Fruit fly (Drosophila melanogaster) whole organism, embryonic: Measurements from ENCODE around the gene CG45049.

ENCODE experiments used
- Antp ChIP-seq: fragments of 200-800 bp; sonication (Bioruptor generic); optimal IDR thresholded peaks from 3 replicates; lab custom pipeline; 2016; ENCODE audit warnings: missing biosample characterization, missing genetic modification characterization
- BtbVII ChIP-seq: fragments of 200-800 bp; sonication (Bioruptor generic); optimal IDR thresholded peaks from 3 replicates; lab custom pipeline; 2017; ENCODE audit warnings: missing biosample characterization, mild to moderate bottlenecking, missing genetic modification characterization
- CG1024 ChIP-seq: fragments of 200-800 bp; sonication (Bioruptor generic); IDR thresholded peaks from 2 replicates; pipeline ENCODE4 v1.3.6; 2022; ENCODE audit warnings: missing biosample characterization, missing genetic modification characterization
- CG11504 ChIP-seq: fragments of 200-800 bp; sonication (Bioruptor generic); optimal IDR thresholded peaks from 3 replicates; lab custom pipeline; 2019; ENCODE audit warnings: missing biosample characterization, mild to moderate bottlenecking, missing genetic modification characterization, moderate library complexity
- CG12071 ChIP-seq: fragments of 200-800 bp; sonication (Bioruptor generic); optimal IDR thresholded peaks from 3 replicates; lab custom pipeline; 2018; ENCODE audit warnings: missing biosample characterization, mild to moderate bottlenecking, missing genetic modification characterization
- CG12219 ChIP-seq: fragments of 200-800 bp; sonication (Bioruptor generic); optimal IDR thresholded peaks from 3 replicates; lab custom pipeline; 2018; ENCODE audit warnings: missing biosample characterization, mild to moderate bottlenecking, missing genetic modification characterization
- CG14710 ChIP-seq: fragments of 200-800 bp; sonication (Bioruptor generic); optimal IDR thresholded peaks from 3 replicates; lab custom pipeline; 2019; ENCODE audit warnings: missing biosample characterization, mild to moderate bottlenecking, missing genetic modification characterization, moderate library complexity
- CG15073 ChIP-seq: fragments of 200-800 bp; sonication (Bioruptor generic); optimal IDR thresholded peaks from 2 replicates; lab custom pipeline; 2016; ENCODE audit warnings: missing biosample characterization, missing genetic modification characterization
- CG1602 ChIP-seq: fragments of 200-800 bp; sonication (Bioruptor generic); optimal IDR thresholded peaks from 3 replicates; lab custom pipeline; 2016; ENCODE audit warnings: missing biosample characterization, missing genetic modification characterization
- CG2120 ChIP-seq: fragments of 200-800 bp; sonication (Bioruptor generic); optimal IDR thresholded peaks from 3 replicates; lab custom pipeline; 2016; ENCODE audit warnings: missing biosample characterization, missing genetic modification characterization
- CG33213 ChIP-seq: fragments of 200-800 bp; sonication (Bioruptor generic); optimal IDR thresholded peaks from 3 replicates; lab custom pipeline; 2016; ENCODE audit warnings: missing biosample characterization, missing genetic modification characterization
- CG3995 ChIP-seq: fragments of 200-800 bp; sonication (Bioruptor generic); optimal IDR thresholded peaks from 3 replicates; lab custom pipeline; 2016; ENCODE audit warnings: missing biosample characterization, missing genetic modification characterization
- CG6272 ChIP-seq: fragments of 200-800 bp; sonication (Bioruptor generic); IDR thresholded peaks from 2 replicates; pipeline ENCODE4 v1.3.6; 2022; ENCODE audit warnings: missing biosample characterization, missing genetic modification characterization
- CG6765 ChIP-seq: fragments of 200-800 bp; sonication (Bioruptor generic); optimal IDR thresholded peaks from 3 replicates; lab custom pipeline; 2017; ENCODE audit warnings: missing biosample characterization, mild to moderate bottlenecking, missing genetic modification characterization
- CG8281 ChIP-seq: fragments of 200-800 bp; sonication (Bioruptor generic); optimal IDR thresholded peaks from 2 replicates; lab custom pipeline; 2018; ENCODE audit warnings: missing biosample characterization, mild to moderate bottlenecking, missing genetic modification characterization, moderate library complexity
- CG8924 ChIP-seq: fragments of 200-800 bp; optimal IDR thresholded peaks from 3 replicates; lab custom pipeline; 2019; ENCODE audit warnings: missing biosample characterization, mild to moderate bottlenecking, missing genetic modification characterization, moderate library complexity
- CG9437 ChIP-seq: fragments of 200-800 bp; sonication (Bioruptor generic); optimal IDR thresholded peaks from 2 replicates; lab custom pipeline; 2018; ENCODE audit warnings: missing biosample characterization, mild to moderate bottlenecking, missing genetic modification characterization
- CTCF ChIP-seq: fragments of 200-800 bp; sonication (Bioruptor generic); optimal IDR thresholded peaks from 2 replicates; lab custom pipeline; 2017; ENCODE audit warnings: missing biosample characterization, mild to moderate bottlenecking, missing genetic modification characterization, moderate library complexity
- Ets65A ChIP-seq: fragments of 200-800 bp; sonication (Bioruptor generic); peaks from one replicate; lab custom pipeline; 2016; ENCODE audit warnings: missing biosample characterization, missing genetic modification characterization
- Ets97D ChIP-seq: fragments of 200-800 bp; sonication (Bioruptor generic); optimal IDR thresholded peaks from 3 replicates; lab custom pipeline; 2016; ENCODE audit warnings: missing biosample characterization, missing genetic modification characterization
- Fer2 ChIP-seq: fragments of 200-800 bp; sonication (Bioruptor generic); optimal IDR thresholded peaks from 2 replicates; lab custom pipeline; 2018; ENCODE audit warnings: missing biosample characterization, mild to moderate bottlenecking, missing genetic modification characterization, moderate library complexity
- H15 ChIP-seq: fragments of 200-800 bp; sonication (Bioruptor generic); IDR thresholded peaks from 3 replicates; pipeline ENCODE4 v1.3.6; 2022; ENCODE audit warnings: missing biosample characterization, missing genetic modification characterization
- HHEX ChIP-seq: fragments of 200-800 bp; sonication (Bioruptor generic); optimal IDR thresholded peaks from 3 replicates; lab custom pipeline; 2017; ENCODE audit warnings: missing biosample characterization, mild to moderate bottlenecking, missing genetic modification characterization, missing genetic modification reagents
- HLH54F ChIP-seq: fragments of 200-800 bp; sonication (Bioruptor generic); optimal IDR thresholded peaks from 3 replicates; lab custom pipeline; 2016; ENCODE audit warnings: missing biosample characterization, missing genetic modification characterization
- Max ChIP-seq: fragments of 200-800 bp; sonication (Bioruptor generic); optimal IDR thresholded peaks from 2 replicates; lab custom pipeline; 2016; ENCODE audit warnings: missing biosample characterization, mild to moderate bottlenecking, missing genetic modification characterization
- NC2β ChIP-seq: fragments of 200-800 bp; sonication (Bioruptor generic); optimal IDR thresholded peaks from 2 replicates; lab custom pipeline; 2016; ENCODE audit warnings: missing biosample characterization, missing genetic modification characterization
- Nf-YA ChIP-seq: fragments of 200-800 bp; sonication (Bioruptor generic); IDR thresholded peaks from 2 replicates; pipeline ENCODE4 v1.3.6; 2022; ENCODE audit warnings: missing biosample characterization, missing genetic modification characterization
- PHDP ChIP-seq: fragments of 200-800 bp; sonication (Bioruptor generic); optimal IDR thresholded peaks from 3 replicates; lab custom pipeline; 2018; ENCODE audit warnings: missing biosample characterization, mild to moderate bottlenecking, missing genetic modification characterization, moderate library complexity
- Tbp ChIP-seq: fragments of >200 bp; optimal IDR thresholded peaks from 2 replicates; lab custom pipeline; 2018; ENCODE audit warnings: missing biosample characterization, missing genetic modification characterization
- Trl ChIP-seq, 3 experiments: fragments of >200 bp in 2 of 3; fragments of 200-800 bp in 1 of 3; sonication (Bioruptor generic) in 1 of 3; optimal IDR thresholded peaks; 2 replicates in 1 of 3; 3 replicates in 2 of 3; lab custom pipeline; 2016 to 2017; ENCODE audit warnings: missing biosample characterization in 1 of 3, missing genetic modification characterization in 1 of 3
- abd-A ChIP-seq: fragments of 200-800 bp; sonication (Bioruptor generic); optimal IDR thresholded peaks from 3 replicates; lab custom pipeline; 2019; ENCODE audit warnings: missing biosample characterization, mild to moderate bottlenecking, missing genetic modification characterization, moderate library complexity
- ato ChIP-seq: fragments of 200-800 bp; sonication (Bioruptor generic); IDR thresholded peaks from 2 replicates; pipeline ENCODE4 v1.3.6; 2022; ENCODE audit warnings: missing biosample characterization, missing genetic modification characterization; ENCODE audit not compliant: partially characterized antibody
- bcd ChIP-seq: fragments of 200-800 bp; sonication (Bioruptor generic); optimal IDR thresholded peaks from 2 replicates; lab custom pipeline; 2017; ENCODE audit warnings: missing biosample characterization, mild to moderate bottlenecking, missing genetic modification characterization
- caup ChIP-seq: fragments of 200-800 bp; sonication (Bioruptor generic); optimal IDR thresholded peaks from 3 replicates; lab custom pipeline; 2017; ENCODE audit warnings: missing biosample characterization, mild to moderate bottlenecking, missing genetic modification characterization, moderate library complexity; ENCODE audit not compliant: severe bottlenecking
- crol ChIP-seq: fragments of 200-800 bp; sonication (Bioruptor generic); IDR thresholded peaks from 2 replicates; pipeline ENCODE4 v1.3.6; 2022; ENCODE audit warnings: missing biosample characterization, missing genetic modification characterization
- dysf ChIP-seq: fragments of 200-800 bp; sonication (Bioruptor generic); IDR thresholded peaks from 3 replicates; pipeline ENCODE4 v1.3.6; 2022; ENCODE audit warnings: missing biosample characterization, missing genetic modification characterization
- fd96Cb ChIP-seq: fragments of 200-800 bp; sonication (Bioruptor generic); optimal IDR thresholded peaks from 2 replicates; lab custom pipeline; 2018; ENCODE audit warnings: missing biosample characterization, mild to moderate bottlenecking, missing genetic modification characterization, moderate library complexity
- gcm2 ChIP-seq: fragments of 200-800 bp; sonication (Bioruptor generic); optimal IDR thresholded peaks from 2 replicates; lab custom pipeline; 2016; ENCODE audit warnings: missing biosample characterization, missing genetic modification characterization
- gsb-n ChIP-seq: fragments of 200-800 bp; sonication (Bioruptor generic); optimal IDR thresholded peaks from 3 replicates; lab custom pipeline; 2018; ENCODE audit warnings: missing biosample characterization, mild to moderate bottlenecking, missing genetic modification characterization
- hkb ChIP-seq, 2 experiments: fragments of 200-800 bp in 1 of 2; fragments of >200 bp in 1 of 2; sonication (Bioruptor generic) in 1 of 2; IDR thresholded peaks in 1 of 2; optimal IDR thresholded peaks in 1 of 2; 2 replicates each; pipeline versions ENCODE4 v1.3.6 to Lab custom; 2017 to 2022; ENCODE audit warnings: missing biosample characterization in 1 of 2, missing genetic modification characterization in 1 of 2
- ind ChIP-seq: fragments of 200-800 bp; sonication (Bioruptor generic); optimal IDR thresholded peaks from 3 replicates; lab custom pipeline; 2016; ENCODE audit warnings: missing biosample characterization, missing genetic modification characterization
- kni ChIP-seq: fragments of 200-800 bp; sonication (Bioruptor generic); optimal IDR thresholded peaks from 3 replicates; lab custom pipeline; 2017; ENCODE audit warnings: mild to moderate bottlenecking, missing biosample characterization, missing genetic modification reagents, missing genetic modification characterization
- knrl ChIP-seq: fragments of 200-800 bp; sonication (Bioruptor generic); IDR thresholded peaks from 3 replicates; pipeline ENCODE4 v1.3.6; 2022; ENCODE audit warnings: missing biosample characterization, missing genetic modification characterization; ENCODE audit not compliant: partially characterized antibody
- luna ChIP-seq: fragments of 200-800 bp; sonication (Bioruptor generic); optimal IDR thresholded peaks from 2 replicates; lab custom pipeline; 2016; ENCODE audit warnings: missing biosample characterization, missing genetic modification characterization
- nau ChIP-seq: fragments of 200-800 bp; sonication (Bioruptor generic); optimal IDR thresholded peaks from 3 replicates; lab custom pipeline; 2017; ENCODE audit warnings: missing biosample characterization, mild to moderate bottlenecking, missing genetic modification characterization, missing genetic modification reagents
- pfk ChIP-seq: fragments of 200-800 bp; sonication (Bioruptor generic); optimal IDR thresholded peaks from 2 replicates; lab custom pipeline; 2018; ENCODE audit warnings: missing biosample characterization, mild to moderate bottlenecking, missing genetic modification characterization, moderate library complexity
- seq ChIP-seq: fragments of 200-800 bp; sonication (Bioruptor generic); IDR thresholded peaks from 2 replicates; pipeline ENCODE4 v1.3.6; 2022; ENCODE audit warnings: missing biosample characterization, missing genetic modification characterization
- sisA ChIP-seq: fragments of 200-800 bp; sonication (Bioruptor generic); IDR thresholded peaks from 2 replicates; pipeline ENCODE4 v1.3.6; 2022; ENCODE audit warnings: missing biosample characterization, missing genetic modification characterization
- trem ChIP-seq: fragments of 200-800 bp; optimal IDR thresholded peaks from 3 replicates; lab custom pipeline; 2019; ENCODE audit warnings: missing biosample characterization, mild to moderate bottlenecking, missing genetic modification characterization, moderate library complexity
- vnd ChIP-seq: fragments of 200-800 bp; sonication (Bioruptor generic); IDR thresholded peaks from 3 replicates; pipeline ENCODE4 v1.3.6; 2022; ENCODE audit warnings: missing biosample characterization, missing genetic modification characterization; ENCODE audit not compliant: partially characterized antibody
- yki ChIP-seq: fragments of >200 bp; optimal IDR thresholded peaks from 3 replicates; lab custom pipeline; 2018

Gene CG45049

dm6 chr3R:22781412-22781811, 54.6 kb downstream of the CG45049 start (continued):
- peak; percentile 41 for TF ChIP-seq CG6765 (GFP tag; lab: Kevin White, UChicago)
- no peak for TF ChIP-seq NC2β (GFP tag; lab: Kevin White, UChicago)
- peak; percentile 28 for TF ChIP-seq CG12219 (GFP tag; lab: Kevin White, UChicago)
- no peak for TF ChIP-seq CG9437 (GFP tag; lab: Kevin White, UChicago)
- TF ChIP-seq luna (GFP tag; lab: Kevin White, UChicago): no peak
- TF ChIP-seq dysf (GFP tag; lab: Robert Waterston, UW): 0 out of 3 replicates have a peak, but pooled peaks have one; percentile 19
- no peak for TF ChIP-seq CG2120 (GFP tag; lab: Kevin White, UChicago)
- TF ChIP-seq Trl (optimal IDR thresholded peaks at IDR 0.05; lab: Kevin White, UChicago): peak; percentile 52 to 71
- no peak for TF ChIP-seq Trl (GFP tag; optimal IDR thresholded peaks at IDR 0.05; lab: Kevin White, UChicago)
- no peak for TF ChIP-seq HHEX (GFP tag; lab: Kevin White, UChicago)
- no peak for TF ChIP-seq gcm2 (GFP tag; lab: Kevin White, UChicago)
- TF ChIP-seq crol: no peak
- TF ChIP-seq CG14710 (tag; lab: Kevin White, UChicago): no peak
- no peak for TF ChIP-seq Ets65A (GFP tag; lab: Kevin White, UChicago)
- no peak for TF ChIP-seq trem (tag; lab: Kevin White, UChicago)
- TF ChIP-seq knrl: no peak
- TF ChIP-seq HLH54F: no peak
- TF ChIP-seq bcd (GFP tag; lab: Kevin White, UChicago): no peak
- no peak for TF ChIP-seq CG8281 (tag; lab: Kevin White, UChicago)
- peak; percentile 59 for TF ChIP-seq CG11504 (tag; lab: Kevin White, UChicago)
- no peak for TF ChIP-seq fd96Cb
- no peak for TF ChIP-seq Tbp
- TF ChIP-seq Max (GFP tag; lab: Kevin White, UChicago): no peak
- TF ChIP-seq CG33213 (GFP tag; lab: Kevin White, UChicago): no peak
- no peak for TF ChIP-seq seq (GFP tag; lab: Robert Waterston, UW)
- no peak for TF ChIP-seq sisA (GFP tag; lab: Robert Waterston, UW)
- no peak for TF ChIP-seq CG1602
- no peak for TF ChIP-seq Antp
- no peak for TF ChIP-seq kni (GFP tag; lab: Kevin White, UChicago)
- TF ChIP-seq CG3995 (GFP tag; lab: Kevin White, UChicago): no peak
- no peak for TF ChIP-seq CG1024 (GFP tag; lab: Robert Waterston, UW)
- no peak for TF ChIP-seq ind
- TF ChIP-seq Ets97D (GFP tag; lab: Kevin White, UChicago): no peak
- TF ChIP-seq abd-A: no peak
- no peak for TF ChIP-seq pfk
- TF ChIP-seq CG6272 (GFP tag; lab: Robert Waterston, UW): no peak
- no peak for TF ChIP-seq CTCF (GFP tag; lab: Kevin White, UChicago)
- TF ChIP-seq CG12071: peak; percentile 27
- no peak for TF ChIP-seq BtbVII
- no peak for TF ChIP-seq gsb-n (tag; lab: Kevin White, UChicago)
- no peak for TF ChIP-seq vnd (GFP tag; lab: Robert Waterston, UW)
- peak; percentile 8 for TF ChIP-seq caup (GFP tag; lab: Kevin White, UChicago)
- peak; percentile 11 for TF ChIP-seq PHDP (tag; lab: Kevin White, UChicago)
- TF ChIP-seq hkb (optimal IDR thresholded peaks at IDR 0.05; lab: Kevin White, UChicago): no peak
- TF ChIP-seq hkb (GFP tag; IDR thresholded peaks at IDR 0.05; lab: Robert Waterston, UW): peak; percentile 47; the same call in 1 of the 2 replicates
- no peak for TF ChIP-seq Fer2 (tag; lab: Kevin White, UChicago)
- TF ChIP-seq yki (lab: Kevin White, UChicago): no peak
- no peak for TF ChIP-seq nau
- TF ChIP-seq CG8924 (tag; lab: Kevin White, UChicago): peak; percentile 9
- TF ChIP-seq Nf-YA: no peak
- TF ChIP-seq CG15073 (GFP tag; lab: Kevin White, UChicago): no peak
- TF ChIP-seq H15: no peak
- TF ChIP-seq ato (GFP tag; lab: Robert Waterston, UW): no peak
